Worm (Caenorhabditis elegans): ENCODE data around the gene istr-1.

istr-1 gene

DNA sequence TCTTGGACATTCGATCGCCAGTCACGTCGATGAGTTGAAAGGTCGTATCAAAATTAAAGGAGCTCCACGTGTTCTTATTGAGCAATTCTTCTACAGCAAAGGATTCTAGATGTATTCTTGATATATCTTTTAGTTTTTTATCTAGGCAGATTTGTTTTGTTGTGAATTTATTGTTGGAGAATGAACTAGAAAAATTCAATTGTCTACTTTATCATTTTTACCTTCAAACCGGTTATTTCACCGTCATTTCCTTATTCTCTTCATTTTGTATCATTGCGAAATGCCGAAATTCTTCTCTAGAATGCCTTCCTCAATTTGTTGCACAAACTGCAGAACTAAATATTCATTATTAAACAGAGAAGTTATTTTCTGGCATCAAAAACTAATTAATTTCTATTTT is 31.6 kb downstream of the istr-1 start, which contains the start of gene R11D1.10:
Gene R11D1.10 (plus strand): TSS at position 301 of the 400 bp plus-strand sequence.
- TF ChIP-seq hpl-2 (GFP tag; optimal IDR thresholded peaks at IDR 0.05), result no peak
- no peak for TF ChIP-seq dpl-1 (GFP tag; optimal IDR thresholded peaks at IDR 0.05)
- TF ChIP-seq efl-1 (optimal IDR thresholded peaks at IDR 0.05), result no peak
- TF ChIP-seq efl-1 (GFP tag; optimal IDR thresholded peaks at IDR 0.05 in 1 of 2), result peak in 1 of 2 experiments; percentile 70
- no peak for TF ChIP-seq nhr-11 (tag; optimal IDR thresholded peaks at IDR 0.05)
- TF ChIP-seq pag-3 (tag; optimal IDR thresholded peaks at IDR 0.05; ENCODE audit: borderline replicate concordance, insufficient read depth), result no peak
- no peak for TF ChIP-seq nhr-85 (tag)
- no peak for TF ChIP-seq lin-15B (tag; optimal IDR thresholded peaks at IDR 0.05)
- TF ChIP-seq unc-86 (tag; optimal IDR thresholded peaks at IDR 0.05), result no peak

DNA sequence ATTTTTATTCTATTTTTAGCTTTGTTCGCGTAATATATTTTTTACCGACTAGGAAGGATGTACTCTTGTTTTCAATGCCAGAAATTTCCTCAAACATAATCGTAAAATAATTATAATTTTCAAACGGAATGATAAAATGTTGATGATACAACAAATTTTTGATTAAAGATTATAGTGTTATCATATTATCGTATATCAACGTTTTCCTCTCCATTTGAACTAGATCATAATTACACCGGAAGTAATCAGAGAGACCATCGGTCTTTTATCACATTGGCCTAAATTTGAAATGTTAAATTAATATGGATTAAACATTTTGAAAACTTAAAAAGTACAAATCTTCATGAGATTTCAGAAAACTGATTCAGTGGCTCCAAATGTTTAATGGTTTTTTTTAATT is 35.1 kb downstream of the istr-1 start:
- no peak for TF ChIP-seq lin-15B (tag; optimal IDR thresholded peaks at IDR 0.05)
- no peak for TF ChIP-seq ztf-11 (tag; optimal IDR thresholded peaks at IDR 0.05)
- no peak for TF ChIP-seq C34B4.2 (tag; optimal IDR thresholded peaks at IDR 0.05)
- peak in 2 of 6 experiments; percentile 11 to 29 for TF ChIP-seq elt-3 (tag; optimal IDR thresholded peaks at IDR 0.05)
- TF ChIP-seq C04F5.9 (tag; optimal IDR thresholded peaks at IDR 0.05), result no peak
- no peak for TF ChIP-seq nhr-77 (tag; optimal IDR thresholded peaks at IDR 0.05)
- TF ChIP-seq ceh-82 (tag; optimal IDR thresholded peaks at IDR 0.05), result no peak
- no peak for TF ChIP-seq lin-14 (GFP tag; optimal IDR thresholded peaks at IDR 0.05)
- no peak for TF ChIP-seq fos-1 (tag; optimal IDR thresholded peaks at IDR 0.05)
- TF ChIP-seq lin-13 (GFP tag; optimal IDR thresholded peaks at IDR 0.05), result no peak
- TF ChIP-seq nhr-19 (GFP tag; conservative IDR thresholded peaks at IDR 0.05), result no peak
- TF ChIP-seq hlh-17 (GFP tag; optimal IDR thresholded peaks at IDR 0.05; ENCODE audit: borderline replicate concordance), result no peak
- TF ChIP-seq zag-1 (tag; optimal IDR thresholded peaks at IDR 0.05), result no peak
- TF ChIP-seq jun-1 (tag; optimal IDR thresholded peaks at IDR 0.05), result peak; percentile 45
- no peak for TF ChIP-seq grh-1 (GFP tag; IDR thresholded peaks at IDR 0.05)
- no peak for TF ChIP-seq dpl-1 (GFP tag; optimal IDR thresholded peaks at IDR 0.05)
- no peak for TF ChIP-seq nhr-11 (tag; optimal IDR thresholded peaks at IDR 0.05)
- no peak for TF ChIP-seq hpl-2 (GFP tag; optimal IDR thresholded peaks at IDR 0.05)
- peak; percentile 80 for TF ChIP-seq elt-2 (tag; optimal IDR thresholded peaks at IDR 0.05)
- no peak for TF ChIP-seq unc-62 (GFP tag; optimal IDR thresholded peaks at IDR 0.05)
- no peak for TF ChIP-seq nhr-90 (tag; optimal IDR thresholded peaks at IDR 0.05; ENCODE audit: poor library complexity)
- no peak for TF ChIP-seq fkh-10 (GFP tag; optimal IDR thresholded peaks at IDR 0.05)
- TF ChIP-seq ceh-88 (GFP tag; IDR thresholded peaks at IDR 0.05), result no peak
- no peak for TF ChIP-seq nhr-12 (tag; optimal IDR thresholded peaks at IDR 0.05)
- TF ChIP-seq nhr-85 (tag), result peak; percentile 69
- TF ChIP-seq unc-86 (tag; optimal IDR thresholded peaks at IDR 0.05), result no peak
- TF ChIP-seq dsc-1 (tag; optimal IDR thresholded peaks at IDR 0.05), result no peak
- no peak for TF ChIP-seq sup-37 (GFP tag; optimal IDR thresholded peaks at IDR 0.05)
- no peak for TF ChIP-seq nhr-28 (tag; optimal IDR thresholded peaks at IDR 0.05)
- no peak for TF ChIP-seq alr-1 (tag; optimal IDR thresholded peaks at IDR 0.05; ENCODE audit: borderline replicate concordance)
- no peak for TF ChIP-seq tbx-2 (tag; optimal IDR thresholded peaks at IDR 0.05)
- no peak for TF ChIP-seq Y116A8C.19 (tag; optimal IDR thresholded peaks at IDR 0.05; ENCODE audit: borderline replicate concordance)
- TF ChIP-seq vab-15 (tag; optimal IDR thresholded peaks at IDR 0.05), result no peak
- no peak for TF ChIP-seq lin-39 (tag; optimal IDR thresholded peaks at IDR 0.05)
- no peak for TF ChIP-seq efl-1 (optimal IDR thresholded peaks at IDR 0.05)
- peak in 1 of 2 experiments; percentile 2 for TF ChIP-seq efl-1 (GFP tag; optimal IDR thresholded peaks at IDR 0.05 in 1 of 2)

DNA sequence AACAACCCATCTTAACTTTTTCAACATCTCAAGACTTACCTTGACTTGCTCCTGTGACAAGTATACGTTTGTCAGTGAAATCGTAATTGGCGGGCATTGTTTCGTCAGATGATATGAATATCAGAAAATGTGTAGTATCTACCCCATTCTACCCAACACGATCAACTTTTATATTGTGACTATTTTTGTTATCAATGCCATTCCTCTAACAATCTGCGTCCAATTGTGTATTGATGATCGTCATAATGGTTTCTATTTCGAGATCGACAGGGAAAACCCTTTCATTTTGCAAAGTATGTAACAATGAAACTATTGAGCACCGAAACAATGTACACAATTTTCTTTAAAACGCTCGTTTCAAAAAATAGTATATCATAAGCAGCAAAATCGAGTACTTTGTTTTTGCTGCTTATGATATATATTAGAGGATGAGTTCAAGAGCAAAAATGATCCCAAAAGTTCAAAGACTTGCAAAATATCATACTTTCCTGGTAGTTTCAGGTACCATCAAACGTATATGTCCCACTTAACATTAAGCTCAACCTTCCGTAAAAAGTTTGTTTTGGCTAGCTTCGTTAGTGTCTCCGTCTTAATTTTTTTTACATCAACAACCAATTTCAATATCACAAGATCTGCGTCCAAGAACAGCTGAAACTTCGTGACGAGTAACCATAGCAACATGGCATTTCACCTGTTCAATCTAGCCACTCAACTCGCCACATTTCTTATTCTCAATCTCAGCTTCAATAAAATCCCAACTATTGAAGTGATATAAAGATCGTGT is 36.0 kb downstream of the istr-1 start, which contains the start of the genes dhs-21 and xbx-9:
Gene dhs-21 (minus strand): TSS at position 181 of the 784 bp plus-strand sequence.
Gene xbx-9 (plus strand): TSS at position 734 of the 784 bp plus-strand sequence.
- no peak for TF ChIP-seq snpc-4 (tag; optimal IDR thresholded peaks at IDR 0.05)
- peak; percentile 35 for TF ChIP-seq nhr-71 (tag; optimal IDR thresholded peaks at IDR 0.05)
- TF ChIP-seq nhr-90 (tag; optimal IDR thresholded peaks at IDR 0.05; ENCODE audit: poor library complexity), result peak; percentile 7
- TF ChIP-seq lsy-2 (tag; optimal IDR thresholded peaks at IDR 0.05), result peak in 1 of 2 experiments; percentile 26
- peak; percentile 43 for TF ChIP-seq nhr-20 (tag; optimal IDR thresholded peaks at IDR 0.05)
- TF ChIP-seq blmp-1 (tag; optimal IDR thresholded peaks at IDR 0.05), result peak; percentile 48
- no peak for TF ChIP-seq ceh-82 (tag; optimal IDR thresholded peaks at IDR 0.05)
- TF ChIP-seq fkh-10 (GFP tag; optimal IDR thresholded peaks at IDR 0.05), result no peak
- no peak for TF ChIP-seq unc-98 (GFP tag; IDR thresholded peaks at IDR 0.05)
- TF ChIP-seq nhr-77 (tag; optimal IDR thresholded peaks at IDR 0.05), result no peak
- no peak for TF ChIP-seq fkh-8 (tag; optimal IDR thresholded peaks at IDR 0.05)
- TF ChIP-seq lin-13 (GFP tag; optimal IDR thresholded peaks at IDR 0.05), result no peak
- no peak for TF ChIP-seq nhr-85 (tag)
- TF ChIP-seq lin-35 (GFP tag; optimal IDR thresholded peaks at IDR 0.05), result peak in 1 of 2 experiments; percentile 39
- peak; percentile 60 for TF ChIP-seq elt-2 (tag; optimal IDR thresholded peaks at IDR 0.05)
- no peak for TF ChIP-seq jun-1 (tag; optimal IDR thresholded peaks at IDR 0.05)
- TF ChIP-seq elt-3 (tag; optimal IDR thresholded peaks at IDR 0.05), result peak in 4 of 6 experiments; percentile 32 to 88 (median 74)
- TF ChIP-seq ceh-8 (GFP tag; optimal IDR thresholded peaks at IDR 0.05), result no peak
- TF ChIP-seq skn-1 (tag; optimal IDR thresholded peaks at IDR 0.05), result no peak
